Worm (Caenorhabditis elegans) whole organism, young adult: ENCODE measurements around the gene spp-20.

Experiments
- B0019.2 ChIP-seq: fragments of 200-800 bp; sonication (Bioruptor generic); conservative IDR thresholded peaks from 2 replicates; pipeline ENCODE4 v1.3.6; 2022; ENCODE audit warnings: missing genetic modification reagents, missing genetic modification characterization, missing compliant biosample characterization
- B0035.1 ChIP-seq: sonication (generic microtip); optimal IDR thresholded peaks from 2 replicates; lab custom pipeline; 2016; ENCODE audit warnings: missing genetic modification characterization, mild to moderate bottlenecking, missing compliant biosample characterization, missing genotype, missing genetic modification reagents
- B0336.3 ChIP-seq: fragments of 200-800 bp; sonication (Bioruptor generic); IDR thresholded peaks from 2 replicates; pipeline ENCODE4 v1.3.6; 2022; ENCODE audit warnings: missing genetic modification characterization, missing compliant biosample characterization
- C17E4.6 ChIP-seq: fragments of 200-800 bp; sonication (Bioruptor generic); IDR thresholded peaks from 2 replicates; pipeline ENCODE4 v1.3.6; 2022; ENCODE audit warnings: missing genetic modification reagents, missing genetic modification characterization, missing compliant biosample characterization
- F22D6.2 ChIP-seq: sonication (generic microtip); optimal IDR thresholded peaks from 2 replicates; lab custom pipeline; 2016; ENCODE audit warnings: mild to moderate bottlenecking, missing genetic modification characterization, missing compliant biosample characterization
- F49E8.2 ChIP-seq: sonication (generic microtip); optimal IDR thresholded peaks from 3 replicates; lab custom pipeline; 2017; ENCODE audit warnings: missing genetic modification characterization, mild to moderate bottlenecking, missing compliant biosample characterization, antibody characterized with exemption, moderate library complexity; ENCODE audit not compliant: insufficient read depth
- F52B5.7 ChIP-seq: sonication (generic microtip); optimal IDR thresholded peaks from 2 replicates; lab custom pipeline; 2016; ENCODE audit warnings: mild to moderate bottlenecking, missing genetic modification characterization, missing compliant biosample characterization
- F55B11.4 ChIP-seq: sonication (generic microtip); optimal IDR thresholded peaks from 2 replicates; lab custom pipeline; 2016; ENCODE audit warnings: missing compliant biosample characterization, missing genetic modification characterization, borderline replicate concordance; ENCODE audit not compliant: insufficient read depth
- F57C9.4 ChIP-seq: sonication (generic microtip); optimal IDR thresholded peaks from 2 replicates; lab custom pipeline; 2017; ENCODE audit warnings: mild to moderate bottlenecking, missing genetic modification characterization, missing compliant biosample characterization
- K12H6.12 ChIP-seq: fragments of 200-800 bp; sonication (Bioruptor generic); optimal IDR thresholded peaks from 2 replicates; lab custom pipeline; 2018; ENCODE audit warnings: mild to moderate bottlenecking, missing genetic modification characterization, missing compliant biosample characterization
- ZK185.1 ChIP-seq: sonication (generic microtip); optimal IDR thresholded peaks from 2 replicates; lab custom pipeline; 2016; ENCODE audit warnings: mild to moderate bottlenecking, missing genetic modification characterization, missing compliant biosample characterization; ENCODE audit not compliant: poor library complexity, severe bottlenecking
- aptf-2 ChIP-seq: fragments of 200-800 bp; sonication (Bioruptor generic); conservative IDR thresholded peaks from 2 replicates; pipeline ENCODE4 v1.3.6; 2022; ENCODE audit warnings: missing genetic modification reagents, missing genetic modification characterization, missing compliant biosample characterization
- athp-1 ChIP-seq: sonication (generic microtip); optimal IDR thresholded peaks from 2 replicates; lab custom pipeline; 2017; ENCODE audit warnings: mild to moderate bottlenecking, missing genetic modification characterization, missing compliant biosample characterization
- attf-5 ChIP-seq: fragments of 200-800 bp; sonication (Bioruptor generic); optimal IDR thresholded peaks from 2 replicates; lab custom pipeline; 2018; ENCODE audit warnings: mild to moderate bottlenecking, missing genetic modification characterization, missing compliant biosample characterization
- attf-6 ChIP-seq: fragments of 200-800 bp; sonication (Bioruptor generic); IDR thresholded peaks from 2 replicates; pipeline ENCODE4 v1.3.6; 2022; ENCODE audit warnings: missing genetic modification reagents, missing genetic modification characterization, missing compliant biosample characterization
- bed-1 ChIP-seq: fragments of 200-800 bp; sonication (Bioruptor generic); IDR thresholded peaks from 2 replicates; pipeline ENCODE4 v1.3.6; 2022; ENCODE audit warnings: missing genetic modification reagents, missing genetic modification characterization, missing compliant biosample characterization
- cebp-1 ChIP-seq, 2 experiments: fragments of 200-800 bp in 1 of 2; sonication (Bioruptor generic) in 1 of 2; sonication (generic microtip) in 1 of 2; IDR thresholded peaks in 1 of 2; optimal IDR thresholded peaks in 1 of 2; 2 replicates each; pipeline versions ENCODE4 v1.3.6 to Lab custom; 2017 to 2022; ENCODE audit warnings: missing compliant biosample characterization in 2 of 2, missing genetic modification characterization in 2 of 2, mild to moderate bottlenecking in 1 of 2, missing genetic modification reagents in 1 of 2, moderate library complexity in 1 of 2
- cebp-2 ChIP-seq: fragments of 200-800 bp; sonication (Bioruptor generic); IDR thresholded peaks from 2 replicates; pipeline ENCODE4 v1.3.6; 2022; ENCODE audit warnings: missing genetic modification characterization, missing compliant biosample characterization
- ceh-40 ChIP-seq: fragments of 200-800 bp; sonication (Bioruptor generic); IDR thresholded peaks from 2 replicates; pipeline ENCODE4 v1.3.6; 2022; ENCODE audit warnings: missing genetic modification characterization, missing compliant biosample characterization
- die-1 ChIP-seq: sonication (generic microtip); optimal IDR thresholded peaks from 2 replicates; lab custom pipeline; 2016; ENCODE audit warnings: missing genotype, mild to moderate bottlenecking, missing genetic modification characterization, missing compliant biosample characterization
- dox-1 ChIP-seq: fragments of 200-800 bp; sonication (Bioruptor generic); IDR thresholded peaks from 2 replicates; pipeline ENCODE4 v1.3.6; 2022; ENCODE audit warnings: missing genetic modification reagents, missing genetic modification characterization, missing compliant biosample characterization
- efl-1 ChIP-seq: fragments of 150-350 bp; optimal IDR thresholded peaks from 2 replicates; lab custom pipeline; 2014; ENCODE audit warnings: missing biosample characterization, missing genetic modification reagents, missing genetic modification characterization
- egl-18 ChIP-seq: fragments of 200-800 bp; sonication (Bioruptor generic); IDR thresholded peaks from 2 replicates; pipeline ENCODE4 v1.3.6; 2022; ENCODE audit warnings: missing genetic modification reagents, missing genetic modification characterization, missing compliant biosample characterization
- egrh-3 ChIP-seq: fragments of 200-800 bp; sonication (Bioruptor generic); IDR thresholded peaks from 2 replicates; pipeline ENCODE4 v1.3.6; 2022; ENCODE audit warnings: missing genetic modification reagents, missing genetic modification characterization, missing compliant biosample characterization
- ets-4 ChIP-seq: fragments of 200-800 bp; sonication (Bioruptor generic); optimal IDR thresholded peaks from 2 replicates; lab custom pipeline; 2018; ENCODE audit warnings: mild to moderate bottlenecking, missing genetic modification characterization, missing compliant biosample characterization
- fkh-3 ChIP-seq: sonication (generic microtip); optimal IDR thresholded peaks from 2 replicates; lab custom pipeline; 2016; ENCODE audit warnings: mild to moderate bottlenecking, missing genetic modification characterization, missing compliant biosample characterization
- hsf-1 ChIP-seq: fragments of 200-800 bp; sonication (Bioruptor generic); IDR thresholded peaks from 2 replicates; pipeline ENCODE4 v1.3.6; 2022; ENCODE audit warnings: missing genetic modification reagents, missing genetic modification characterization, missing compliant biosample characterization
- lin-26 ChIP-seq: fragments of 200-800 bp; sonication (Bioruptor generic); IDR thresholded peaks from 2 replicates; pipeline ENCODE4 v1.3.6; 2022; ENCODE audit warnings: missing genetic modification reagents, missing genetic modification characterization, missing compliant biosample characterization
- lin-54 ChIP-seq: fragments of 200-800 bp; sonication (Bioruptor generic); optimal IDR thresholded peaks from 2 replicates; lab custom pipeline; 2018; ENCODE audit warnings: mild to moderate bottlenecking, missing genetic modification characterization, missing compliant biosample characterization
- lsl-1 ChIP-seq: fragments of 200-800 bp; sonication (Bioruptor generic); optimal IDR thresholded peaks from 2 replicates; lab custom pipeline; 2018; ENCODE audit warnings: mild to moderate bottlenecking, missing genetic modification characterization, moderate library complexity, missing compliant biosample characterization
- madf-10 ChIP-seq: sonication (generic microtip); optimal IDR thresholded peaks from 2 replicates; lab custom pipeline; 2016; ENCODE audit warnings: mild to moderate bottlenecking, missing genetic modification characterization, missing compliant biosample characterization
- madf-8 ChIP-seq: fragments of 200-800 bp; sonication (Bioruptor generic); conservative IDR thresholded peaks from 2 replicates; pipeline ENCODE4 v1.3.6; 2022; ENCODE audit warnings: missing genetic modification reagents, missing genetic modification characterization, missing compliant biosample characterization
- nfya-1 ChIP-seq: sonication (generic microtip); optimal IDR thresholded peaks from 2 replicates; lab custom pipeline; 2017; ENCODE audit warnings: antibody characterized with exemption, missing compliant biosample characterization, missing genetic modification characterization, borderline replicate concordance; ENCODE audit not compliant: insufficient read depth
- nhr-90 ChIP-seq: sonication (generic microtip); optimal IDR thresholded peaks from 2 replicates; lab custom pipeline; 2016; ENCODE audit warnings: missing genotype, mild to moderate bottlenecking, missing genetic modification characterization, missing compliant biosample characterization
- pbrm-1 ChIP-seq: fragments of 200-800 bp; sonication (Bioruptor generic); IDR thresholded peaks from 2 replicates; pipeline ENCODE4 v1.3.6; 2022; ENCODE audit warnings: missing genetic modification reagents, missing genetic modification characterization, missing compliant biosample characterization
- pha-4 ChIP-seq: fragments of 150-350 bp; sonication (generic microtip); optimal IDR thresholded peaks from 2 replicates; lab custom pipeline; 2014; ENCODE audit warnings: missing biosample characterization, missing genetic modification reagents, missing genetic modification characterization
- sdz-38 ChIP-seq: sonication (generic microtip); optimal IDR thresholded peaks from 2 replicates; lab custom pipeline; 2016; ENCODE audit warnings: missing genotype, missing genetic modification characterization, missing compliant biosample characterization
- snpc-3.4 ChIP-seq: sonication (generic microtip); optimal IDR thresholded peaks from 2 replicates; lab custom pipeline; 2017; ENCODE audit warnings: missing genetic modification characterization, mild to moderate bottlenecking, missing compliant biosample characterization, antibody characterized with exemption, moderate library complexity, missing genotype, missing genetic modification reagents
- snpc-4 ChIP-seq, 5 experiments: fragments of 150-350 bp in 1 of 5; sonication (generic microtip) in 4 of 5; optimal IDR thresholded peaks; 2 replicates each; lab custom pipeline; 2014 to 2018; ENCODE audit warnings: missing genetic modification characterization in 5 of 5, missing biosample characterization in 3 of 5, antibody characterized with exemption in 2 of 5, mild to moderate bottlenecking in 2 of 5, missing compliant biosample characterization in 2 of 5, missing genotype in 2 of 5, moderate library complexity in 2 of 5, missing genetic modification reagents in 1 of 5
- tbp1 ChIP-seq: fragments of 200-800 bp; sonication (Bioruptor generic); optimal IDR thresholded peaks from 2 replicates; lab custom pipeline; 2018; ENCODE audit warnings: mild to moderate bottlenecking, missing genetic modification characterization, missing compliant biosample characterization
- unc-130 ChIP-seq: sonication (generic microtip); optimal IDR thresholded peaks from 2 replicates; lab custom pipeline; 2016; ENCODE audit warnings: missing genetic modification reagents, missing genetic modification characterization, missing compliant biosample characterization
- ztf-26 ChIP-seq: sonication (generic microtip); optimal IDR thresholded peaks from 2 replicates; lab custom pipeline; 2017; ENCODE audit warnings: missing genetic modification characterization, missing compliant biosample characterization
- ztf-3 ChIP-seq: fragments of 200-800 bp; sonication (Bioruptor generic); optimal IDR thresholded peaks from 2 replicates; lab custom pipeline; 2018; ENCODE audit warnings: mild to moderate bottlenecking, missing genetic modification characterization, missing compliant biosample characterization

spp-20 gene

DNA sequence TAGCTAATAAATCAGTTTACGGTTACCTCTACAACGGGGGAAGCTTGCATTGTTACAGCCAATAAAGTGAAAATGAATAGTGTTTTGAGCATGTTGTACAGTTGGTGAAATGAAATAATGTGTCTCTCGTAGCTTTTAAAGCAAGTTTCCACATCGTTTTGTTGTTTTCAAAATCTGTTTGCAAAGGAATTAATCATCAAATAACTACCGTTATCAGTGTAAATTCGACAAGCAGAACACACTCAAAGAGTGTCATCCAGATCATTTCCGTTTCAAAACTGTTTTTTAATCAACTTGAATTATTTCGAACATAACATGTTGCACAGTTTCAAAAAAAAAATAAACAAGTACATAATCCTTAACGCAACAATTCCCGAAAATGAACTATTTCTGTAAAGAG, 968 bp downstream of the spp-20 start, which contains the start of gene spp-27:
TSS of gene spp-27 (minus strand) at position 101 of the 400 bp plus-strand sequence.
- TF ChIP-seq lsl-1 (GFP tag; lab: Kevin White, UChicago): no peak
- no peak for TF ChIP-seq athp-1 (tag; lab: Kevin White, UChicago)
- TF ChIP-seq hsf-1 (GFP tag; lab: Robert Waterston, UW): no peak
- TF ChIP-seq egl-18 (GFP tag; lab: Robert Waterston, UW): no peak
- no peak for TF ChIP-seq F22D6.2 (tag; lab: Kevin White, UChicago)
- no peak for TF ChIP-seq madf-10 (tag; lab: Kevin White, UChicago)
- TF ChIP-seq nhr-90 (tag; lab: Kevin White, UChicago): no peak
- no peak for TF ChIP-seq bed-1 (GFP tag; lab: Robert Waterston, UW)
- no peak for TF ChIP-seq fkh-3
- no peak for TF ChIP-seq B0019.2 (GFP tag; lab: Robert Waterston, UW)
- no peak for TF ChIP-seq ztf-26 (tag; lab: Kevin White, UChicago)
- TF ChIP-seq cebp-1 (GFP tag; IDR thresholded peaks at IDR 0.05; lab: Robert Waterston, UW): no peak
- TF ChIP-seq cebp-1 (tag; optimal IDR thresholded peaks at IDR 0.05; lab: Kevin White, UChicago): no peak
- TF ChIP-seq F52B5.7 (tag; lab: Kevin White, UChicago): no peak
- TF ChIP-seq F57C9.4 (tag; lab: Kevin White, UChicago): no peak
- TF ChIP-seq snpc-4 (GFP tag; optimal IDR thresholded peaks at IDR 0.05; lab: Kevin White, UChicago): no peak
- TF ChIP-seq snpc-4 (tag; optimal IDR thresholded peaks at IDR 0.05; lab: Kevin White, UChicago): no peak
- TF ChIP-seq nfya-1: no peak

- TF ChIP-seq ztf-3 (GFP tag; lab: Kevin White, UChicago): no peak
- no peak for TF ChIP-seq pha-4 (tag; lab: Kevin White, UChicago)
- no peak for TF ChIP-seq pbrm-1 (GFP tag; lab: Robert Waterston, UW)
- no peak for TF ChIP-seq F57C9.4 (tag; lab: Kevin White, UChicago)
- TF ChIP-seq madf-8 (GFP tag; lab: Robert Waterston, UW): no peak
- TF ChIP-seq egrh-3: no peak
- no peak for TF ChIP-seq tbp1 (GFP tag; lab: Kevin White, UChicago)
- TF ChIP-seq attf-6 (GFP tag; lab: Robert Waterston, UW): no peak
- no peak for TF ChIP-seq F55B11.4
- TF ChIP-seq efl-1: no peak
- TF ChIP-seq aptf-2: no peak
- TF ChIP-seq die-1: no peak
- TF ChIP-seq B0336.3 (GFP tag; lab: Robert Waterston, UW): no peak
- no peak for TF ChIP-seq unc-130 (GFP tag; lab: Kevin White, UChicago)
- no peak for TF ChIP-seq snpc-3.4 (tag; lab: Kevin White, UChicago)
- no peak for TF ChIP-seq C17E4.6
- TF ChIP-seq F49E8.2 (tag; lab: Kevin White, UChicago): no peak
- TF ChIP-seq B0019.2 (GFP tag; lab: Robert Waterston, UW): no peak
- TF ChIP-seq K12H6.12 (tag; lab: Kevin White, UChicago): no peak
- TF ChIP-seq, all 124 proteins: peak for 0
Observed at ce11 chrV:6554308-6554707, 3.7 kb downstream of the spp-20 start, which contains the start of gene K04A8.19. K04A8.19 (minus strand) TSS chrV:6554408.

DNA sequence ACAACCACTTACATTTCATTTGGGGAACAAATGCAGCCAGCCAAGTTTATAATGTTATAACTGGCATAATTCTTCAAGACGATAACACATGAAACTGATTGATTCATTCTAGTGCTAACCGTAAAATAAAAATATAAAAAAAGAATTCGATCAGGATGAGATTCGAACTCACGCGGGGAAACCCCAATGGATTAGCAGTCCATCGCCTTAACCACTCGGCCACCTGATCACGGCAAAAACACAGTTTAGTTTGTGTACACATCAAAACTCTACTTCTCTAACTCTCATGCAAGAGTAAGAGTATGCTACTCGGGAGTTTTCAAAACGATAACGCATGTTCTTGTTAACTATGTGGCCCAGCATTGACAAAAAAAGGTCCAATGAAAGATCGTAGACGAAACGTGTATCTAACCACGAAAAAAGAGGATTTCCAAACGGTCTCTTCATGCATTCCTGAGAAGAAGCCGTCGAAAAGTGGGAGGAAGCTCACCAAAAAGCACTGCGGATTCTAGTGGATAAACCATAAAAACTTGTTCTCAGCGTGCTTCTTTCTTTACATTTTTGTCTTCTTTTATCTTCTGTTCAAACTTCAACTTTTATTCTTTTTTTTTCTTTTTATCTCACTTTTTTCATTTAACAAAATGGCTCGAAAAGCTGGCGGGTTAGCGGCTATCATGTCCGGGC, 6.2 kb downstream of the spp-20 start, which contains the start of gene twk-10:
TSS of gene twk-10 (plus strand) at position 634 of the 684 bp plus-strand sequence.
- peak; percentile 57; the same call in 1 of the 2 replicates for TF ChIP-seq ceh-40 (GFP tag; lab: Robert Waterston, UW)
- TF ChIP-seq lin-54: peak; percentile 51
- peak; percentile 52; the same call in 1 of the 2 replicates for TF ChIP-seq pbrm-1 (GFP tag; lab: Robert Waterston, UW)
- TF ChIP-seq die-1: peak; percentile 78
- peak; percentile 72; the same call in 1 of the 2 replicates for TF ChIP-seq dox-1 (GFP tag; lab: Robert Waterston, UW)
- TF ChIP-seq cebp-2 (GFP tag; lab: Robert Waterston, UW): 0 out of 2 replicates have a peak, but pooled peaks have one; percentile 47
- peak; percentile 53 for TF ChIP-seq attf-5
- TF ChIP-seq ZK185.1: peak; percentile 70
- TF ChIP-seq pha-4 (tag; lab: Kevin White, UChicago): no peak
- TF ChIP-seq B0035.1 (tag; lab: Kevin White, UChicago): peak; percentile 15
- TF ChIP-seq egl-18 (GFP tag; lab: Robert Waterston, UW): no peak
- no peak for TF ChIP-seq sdz-38 (tag; lab: Kevin White, UChicago)
- TF ChIP-seq ets-4 (GFP tag; lab: Kevin White, UChicago): peak; percentile 18
- peak; percentile 86 for TF ChIP-seq lin-26 (GFP tag; lab: Robert Waterston, UW)
